Fruit fly (Drosophila melanogaster): Measurements from ENCODE around the gene CG9886.

DNA sequence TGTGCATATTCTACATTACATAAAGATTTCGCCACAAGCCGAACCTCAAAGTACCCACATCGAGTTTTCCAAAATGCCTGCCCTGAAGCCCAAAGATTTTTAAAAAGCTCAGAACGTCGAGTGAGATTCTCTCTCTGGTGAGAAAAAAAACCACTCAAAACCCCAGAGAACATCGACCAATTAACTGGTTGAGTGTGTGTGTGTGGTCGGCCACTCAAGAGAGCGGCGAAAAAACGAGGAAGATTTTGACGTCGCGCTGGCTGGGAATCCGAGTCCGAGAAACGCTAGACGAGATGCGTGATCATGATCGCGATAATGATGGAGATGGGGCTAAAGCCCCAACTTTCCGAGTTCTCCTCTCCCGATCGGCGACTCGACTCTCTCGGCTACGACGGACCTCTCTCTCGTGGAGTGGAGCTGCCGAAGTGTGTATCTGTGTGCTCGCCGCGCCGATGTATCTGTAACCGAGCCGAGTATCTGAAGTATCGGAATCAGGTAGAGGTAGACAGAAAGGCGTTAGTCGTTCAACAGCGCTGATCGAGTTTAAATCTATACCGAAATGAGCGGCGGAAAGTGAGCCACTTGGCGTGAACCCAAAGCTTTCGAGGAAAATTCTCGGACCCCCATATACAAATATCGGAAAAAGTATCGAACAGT lies 30.2 kb downstream of the CG9886 start:
- TF ChIP-seq bab1 (GFP tag; optimal IDR thresholded peaks at IDR 0.05) (no peak), CG33017 (tag; optimal IDR thresholded peaks at IDR 0.05) (no peak), Mnt (GFP tag; optimal IDR thresholded peaks at IDR 0.05) (no peak)

Data from whole organism, adult.